Worm (Caenorhabditis elegans) whole organism, L2 larva: ENCODE results near the gene gst-38.

Source experiments
- elt-1 ChIP-seq: fragments of 150-350 bp; optimal IDR thresholded peaks from 2 replicates; lab custom pipeline; 2014; ENCODE audit warnings: missing biosample characterization, missing genetic modification characterization
- lin-39 ChIP-seq: fragments of 150-350 bp; optimal IDR thresholded peaks from 2 replicates; lab custom pipeline; 2014; ENCODE audit warnings: missing biosample characterization, missing genetic modification reagents, missing genetic modification characterization
- mab-5 ChIP-seq: fragments of 150-350 bp; optimal IDR thresholded peaks from 2 replicates; lab custom pipeline; 2014; ENCODE audit warnings: missing biosample characterization, missing genetic modification characterization
- mdl-1 ChIP-seq, 2 experiments: fragments of 150-350 bp in 1 of 2; sonication (generic microtip) in 1 of 2; optimal IDR thresholded peaks; 2 replicates each; lab custom pipeline; 2017; ENCODE audit warnings: missing biosample characterization in 2 of 2, missing genetic modification characterization in 2 of 2
- nhr-12 ChIP-seq: fragments of 150-350 bp; optimal IDR thresholded peaks from 2 replicates; lab custom pipeline; 2014; ENCODE audit warnings: missing biosample characterization, missing genetic modification characterization
- skn-1 ChIP-seq: sonication (generic microtip); optimal IDR thresholded peaks from 2 replicates; lab custom pipeline; 2017; ENCODE audit warnings: missing biosample characterization, missing genetic modification characterization
- unc-62 ChIP-seq: fragments of 150-350 bp; optimal IDR thresholded peaks from 2 replicates; lab custom pipeline; 2014; ENCODE audit warnings: missing biosample characterization, missing genetic modification reagents, missing genetic modification characterization

ce11 chrV:15884698-15885097 lies 31.2 kb downstream of the gst-38 start, which contains the start of gene oac-42:
- TF ChIP-seq mdl-1 (tag; optimal IDR thresholded peaks at IDR 0.05; lab: Kevin White, UChicago) (no peak), elt-1 (tag; lab: Kevin White, UChicago) (no peak), lin-39 (tag; lab: Kevin White, UChicago) (no peak), mab-5 (tag; lab: Kevin White, UChicago) (no peak), unc-62 (GFP tag; lab: Kevin White, UChicago) (no peak), skn-1 (tag; lab: Kevin White, UChicago) (no peak), nhr-12 (tag; lab: Kevin White, UChicago) (no peak)
